Worm (Caenorhabditis elegans) whole organism, L4 larva: ENCODE results near the gene F02E11.2.

ENCODE experiments used
- ceh-32 ChIP-seq: sonication (generic microtip); optimal IDR thresholded peaks from 2 replicates; lab custom pipeline; 2016; ENCODE audit warnings: mild to moderate bottlenecking, missing genetic modification characterization, missing compliant biosample characterization; ENCODE audit not compliant: poor library complexity
- lin-13 ChIP-seq: fragments of 150-350 bp; optimal IDR thresholded peaks from 2 replicates; lab custom pipeline; 2014; ENCODE audit warnings: missing biosample characterization, missing genetic modification reagents, missing genetic modification characterization
- pha-4 ChIP-seq, 2 experiments: fragments of 150-350 bp in 1 of 2; fragments of 200-800 bp in 1 of 2; sonication (Bioruptor generic) in 1 of 2; IDR thresholded peaks in 1 of 2; optimal IDR thresholded peaks in 1 of 2; 2 replicates each; pipeline versions ENCODE4 v1.3.6 to Lab custom; 2014 to 2022; ENCODE audit warnings: missing genetic modification characterization in 2 of 2, missing genetic modification reagents in 2 of 2, missing biosample characterization in 1 of 2, missing compliant biosample characterization in 1 of 2
- unc-130 ChIP-seq: sonication (generic microtip); optimal IDR thresholded peaks from 2 replicates; lab custom pipeline; 2016; ENCODE audit warnings: missing genetic modification reagents, missing genetic modification characterization, missing compliant biosample characterization

DNA sequence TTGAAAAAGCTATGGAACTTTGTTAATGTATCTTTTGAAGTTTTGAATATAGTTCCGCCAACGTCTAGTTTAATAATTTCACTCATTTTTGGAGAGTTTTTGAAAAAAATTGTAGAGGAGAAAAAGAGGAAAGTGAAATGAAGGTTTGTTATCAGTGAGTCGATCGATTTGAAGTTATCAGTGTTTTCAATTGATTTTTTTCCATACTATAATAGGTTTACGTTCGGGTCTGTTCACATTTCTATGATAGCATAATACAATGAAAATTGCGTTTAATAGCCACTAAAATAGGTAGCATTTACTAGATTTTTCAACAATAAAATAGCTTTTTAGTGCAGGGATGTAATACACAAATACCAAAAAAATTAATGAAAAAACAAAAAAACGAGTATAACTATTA lies 37.4 kb upstream of the F02E11.2 start, which contains the start of gene ZC239.16:
- TF ChIP-seq unc-130 (GFP tag; lab: Kevin White, UChicago), result no peak
- no peak for TF ChIP-seq lin-13 (GFP tag; lab: Kevin White, UChicago)
- TF ChIP-seq pha-4 (GFP tag; IDR thresholded peaks at IDR 0.05; lab: Robert Waterston, UW), result no peak
- TF ChIP-seq pha-4 (tag; optimal IDR thresholded peaks at IDR 0.05; lab: Kevin White, UChicago), result no peak
- no peak for TF ChIP-seq ceh-32 (tag; lab: Kevin White, UChicago)
